Fruit fly (Drosophila melanogaster): ENCODE results near the gene eff.

eff gene

DNA sequence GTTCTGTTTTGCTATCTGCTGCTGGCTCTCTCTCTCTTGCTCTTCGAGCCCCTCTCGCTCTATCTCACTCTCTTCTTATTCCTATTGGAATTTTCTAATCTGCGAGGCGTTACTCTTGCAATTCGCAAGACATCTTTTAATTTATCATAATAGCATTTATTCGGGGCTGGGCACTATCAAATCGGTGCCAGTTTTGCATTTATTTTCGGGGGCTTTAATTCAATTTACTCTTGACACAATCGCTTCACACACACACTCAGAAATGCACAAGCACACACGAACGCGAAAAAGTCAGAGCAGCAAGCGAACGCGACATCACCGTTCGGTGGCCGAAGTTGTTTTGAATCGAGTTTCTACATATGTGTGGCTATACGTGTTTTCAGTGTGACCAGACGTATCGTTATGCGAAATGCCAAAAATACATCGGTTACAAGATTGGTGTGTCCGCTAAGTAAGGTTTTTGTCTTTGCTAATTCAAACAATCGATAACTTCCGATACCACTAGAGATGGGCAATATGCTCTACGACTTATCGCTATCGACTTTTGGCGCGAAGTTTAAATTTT, 44.1 kb downstream of the eff start, which contains the start of gene Meltrin (continued):
- TF ChIP-seq Camta (GFP tag; optimal IDR thresholded peaks at IDR 0.05) (no peak), ATbp (GFP tag; optimal IDR thresholded peaks at IDR 0.05) (peak; percentile 18), Myb (GFP tag; optimal IDR thresholded peaks at IDR 0.05) (peak; percentile 70), CG1603 (tag; optimal IDR thresholded peaks at IDR 0.05) (peak; percentile 88), HLHmδ (GFP tag; optimal IDR thresholded peaks at IDR 0.05) (peak; percentile 93), CG16815 (GFP tag; optimal IDR thresholded peaks at IDR 0.05) (no peak), HLH4C (GFP tag; IDR thresholded peaks at IDR 0.05; ENCODE audit: partially characterized antibody) (no peak), BEAF-32 (GFP tag; optimal IDR thresholded peaks at IDR 0.05) (peak; percentile 95), fd96Cb (tag; optimal IDR thresholded peaks at IDR 0.05) (no peak), CG17186 (GFP tag; optimal IDR thresholded peaks at IDR 0.05) (peak; percentile 19), NK7.1 (GFP tag; optimal IDR thresholded peaks at IDR 0.05) (peak; percentile 53), CG13775 (GFP tag; optimal IDR thresholded peaks at IDR 0.05) (peak; percentile 47), CG18764 (GFP tag; optimal IDR thresholded peaks at IDR 0.05) (no peak), twi (tag; optimal IDR thresholded peaks at IDR 0.05) (peak; percentile 61), CG5180 (GFP tag; optimal IDR thresholded peaks at IDR 0.05) (peak; percentile 24), bcd (GFP tag; optimal IDR thresholded peaks at IDR 0.05) (peak; percentile 53), Trl (optimal IDR thresholded peaks at IDR 0.05) (peak; percentile 66 to 90), Trl (GFP tag; optimal IDR thresholded peaks at IDR 0.05) (peak; percentile 57), disco-r (GFP tag; optimal IDR thresholded peaks at IDR 0.05) (peak; percentile 33), chinmo (GFP tag; IDR thresholded peaks at IDR 0.05; ENCODE audit: partially characterized antibody) (no peak), pros (GFP tag; optimal IDR thresholded peaks at IDR 0.05) (peak; percentile 66), otp (GFP tag; IDR thresholded peaks at IDR 0.05) (no peak), CG1233 (GFP tag; optimal IDR thresholded peaks at IDR 0.05) (peak; percentile 57), caup (GFP tag; optimal IDR thresholded peaks at IDR 0.05; ENCODE audit: severe bottlenecking) (peak; percentile 77), da (GFP tag; optimal IDR thresholded peaks at IDR 0.05) (peak; percentile 49), Spps (tag; optimal IDR thresholded peaks at IDR 0.05) (no peak), chn (GFP tag; optimal IDR thresholded peaks at IDR 0.05) (peak; percentile 20), Hey (tag; optimal IDR thresholded peaks at IDR 0.05) (peak; percentile 37), sisA (GFP tag; IDR thresholded peaks at IDR 0.05) (no peak), insv (GFP tag; optimal IDR thresholded peaks at IDR 0.05) (peak; percentile 67 to 96), CG10209 (GFP tag; optimal IDR thresholded peaks at IDR 0.05) (peak; percentile 43), CG6813 (GFP tag; optimal IDR thresholded peaks at IDR 0.05) (peak; percentile 71), dmrt11E (tag; optimal IDR thresholded peaks at IDR 0.05) (peak; percentile 24), odd (GFP tag; optimal IDR thresholded peaks at IDR 0.05) (peak; percentile 83), gce (GFP tag; IDR thresholded peaks at IDR 0.05) (no peak), cato (GFP tag; optimal IDR thresholded peaks at IDR 0.05; ENCODE audit: borderline replicate concordance) (no peak), CG4707 (GFP tag; optimal IDR thresholded peaks at IDR 0.05) (peak; percentile 50), shn (GFP tag; optimal IDR thresholded peaks at IDR 0.05) (peak; percentile 25), unpg (GFP tag; optimal IDR thresholded peaks at IDR 0.05) (peak; percentile 21), CG2116 (GFP tag; optimal IDR thresholded peaks at IDR 0.05) (peak; percentile 91), rib (GFP tag; IDR thresholded peaks at IDR 0.05) (no peak), CG12769 (tag; optimal IDR thresholded peaks at IDR 0.05) (peak; percentile 70), CG10431 (GFP tag; optimal IDR thresholded peaks at IDR 0.05) (peak; percentile 15), pfk (GFP tag; optimal IDR thresholded peaks at IDR 0.05) (peak; percentile 46), aop (GFP tag; IDR thresholded peaks at IDR 0.05) (no peak), CG6683 (GFP tag; optimal IDR thresholded peaks at IDR 0.05) (peak; percentile 39), CG12299 (tag; optimal IDR thresholded peaks at IDR 0.05) (peak; percentile 41), D19A (tag; optimal IDR thresholded peaks at IDR 0.05) (peak; percentile 56), CG3163 (GFP tag; optimal IDR thresholded peaks at IDR 0.05) (peak; percentile 81)

All from whole organism, embryonic.